Worm (Caenorhabditis elegans) whole organism, L1 larva: ENCODE measurements around the gene Y58A7A.1.

Source experiments
- C04F5.9 ChIP-seq: sonication (generic microtip); optimal IDR thresholded peaks from 2 replicates; lab custom pipeline; 2016; ENCODE audit warnings: missing genetic modification characterization, missing compliant biosample characterization
- C34B4.2 ChIP-seq: sonication (generic microtip); optimal IDR thresholded peaks from 2 replicates; lab custom pipeline; 2017; ENCODE audit warnings: mild to moderate bottlenecking, missing genetic modification characterization, missing compliant biosample characterization
- aha-1 ChIP-seq: fragments of 150-350 bp; optimal IDR thresholded peaks from 2 replicates; lab custom pipeline; 2014; ENCODE audit warnings: missing biosample characterization, missing genetic modification characterization
- aly-2 ChIP-seq: fragments of 150-350 bp; optimal IDR thresholded peaks from 2 replicates; lab custom pipeline; 2014; ENCODE audit warnings: missing biosample characterization, missing genetic modification characterization
- blmp-1 ChIP-seq: fragments of 150-350 bp; optimal IDR thresholded peaks from 2 replicates; lab custom pipeline; 2014; ENCODE audit warnings: missing biosample characterization, missing genetic modification characterization
- ceh-63 ChIP-seq: fragments of 200-800 bp; sonication (Bioruptor generic); optimal IDR thresholded peaks from 2 replicates; lab custom pipeline; 2018; ENCODE audit warnings: mild to moderate bottlenecking, missing genetic modification characterization, missing compliant biosample characterization
- ceh-88 ChIP-seq: fragments of 200-800 bp; sonication (Bioruptor generic); IDR thresholded peaks from 2 replicates; pipeline ENCODE4 v1.3.6; 2022; ENCODE audit warnings: missing genetic modification characterization, missing compliant biosample characterization
- efl-1 ChIP-seq, 4 experiments: fragments of 150-350 bp; optimal IDR thresholded peaks in 3 of 4; peaks in 1 of 4; 1 replicate in 1 of 4; 2 replicates in 3 of 4; lab custom pipeline; 2014; ENCODE audit warnings: missing biosample characterization in 2 of 4, missing genetic modification characterization in 2 of 4, missing genetic modification reagents in 2 of 4
- efl-3 ChIP-seq: fragments of 200-800 bp; sonication (Bioruptor generic); optimal IDR thresholded peaks from 2 replicates; lab custom pipeline; 2018; ENCODE audit warnings: mild to moderate bottlenecking, missing genetic modification characterization, missing compliant biosample characterization
- egl-13 ChIP-seq: sonication (generic microtip); optimal IDR thresholded peaks from 2 replicates; lab custom pipeline; 2016; ENCODE audit warnings: missing genotype, missing genetic modification reagents, missing genetic modification characterization, missing compliant biosample characterization
- elt-2 ChIP-seq: sonication (generic microtip); optimal IDR thresholded peaks from 2 replicates; lab custom pipeline; 2016; ENCODE audit warnings: missing genetic modification characterization, mild to moderate bottlenecking, inconsistent platforms, missing compliant biosample characterization, missing genetic modification reagents
- elt-3 ChIP-seq, 6 experiments: fragments of 150-350 bp in 1 of 6; sonication (generic microtip); optimal IDR thresholded peaks; 2 replicates each; lab custom pipeline; 2017 to 2018; ENCODE audit warnings: missing biosample characterization in 6 of 6, missing genetic modification characterization in 6 of 6, inconsistent platforms in 1 of 6
- ets-5 ChIP-seq: fragments of 200-800 bp; sonication (Bioruptor generic); IDR thresholded peaks from 2 replicates; pipeline ENCODE4 v1.3.6; 2022; ENCODE audit warnings: missing genetic modification characterization, missing compliant biosample characterization
- fkh-10 ChIP-seq: sonication (generic microtip); optimal IDR thresholded peaks from 2 replicates; lab custom pipeline; 2017; ENCODE audit warnings: missing biosample characterization, missing genetic modification reagents, missing genetic modification characterization
- fkh-4 ChIP-seq: sonication (generic microtip); optimal IDR thresholded peaks from 2 replicates; lab custom pipeline; 2016; ENCODE audit warnings: missing compliant biosample characterization, missing genetic modification characterization, borderline replicate concordance
- fkh-8 ChIP-seq: sonication (generic microtip); optimal IDR thresholded peaks from 2 replicates; lab custom pipeline; 2016; ENCODE audit warnings: mild to moderate bottlenecking, missing genetic modification characterization, missing compliant biosample characterization
- hpl-2 ChIP-seq: fragments of 150-350 bp; optimal IDR thresholded peaks from 2 replicates; lab custom pipeline; 2014; ENCODE audit warnings: missing biosample characterization, missing genetic modification reagents, missing genetic modification characterization
- lin-13 ChIP-seq: fragments of 150-350 bp; optimal IDR thresholded peaks from 2 replicates; lab custom pipeline; 2014; ENCODE audit warnings: missing biosample characterization, missing genetic modification reagents, missing genetic modification characterization
- lin-14 ChIP-seq: fragments of 200-800 bp; sonication (Bioruptor generic); optimal IDR thresholded peaks from 2 replicates; lab custom pipeline; 2018; ENCODE audit warnings: mild to moderate bottlenecking, missing genetic modification characterization, moderate library complexity, missing compliant biosample characterization
- lin-15B ChIP-seq: fragments of 150-350 bp; sonication (generic microtip); optimal IDR thresholded peaks from 3 replicates; lab custom pipeline; 2014; ENCODE audit warnings: missing biosample characterization, missing genetic modification characterization
- lin-35 ChIP-seq, 2 experiments: fragments of 150-350 bp; optimal IDR thresholded peaks; 2 replicates each; lab custom pipeline; 2014; ENCODE audit warnings: missing biosample characterization in 2 of 2, missing genetic modification characterization in 2 of 2, missing genetic modification reagents in 2 of 2
- lir-3 ChIP-seq: sonication (generic microtip); optimal IDR thresholded peaks from 2 replicates; lab custom pipeline; 2016; ENCODE audit warnings: mild to moderate bottlenecking, missing genetic modification characterization, moderate library complexity, missing compliant biosample characterization; ENCODE audit not compliant: poor library complexity
- lsy-2 ChIP-seq, 2 experiments: fragments of 150-350 bp; optimal IDR thresholded peaks; 2 replicates each; lab custom pipeline; 2014; ENCODE audit warnings: missing biosample characterization in 2 of 2, missing genetic modification characterization in 2 of 2
- mab-9 ChIP-seq: fragments of 200-800 bp; sonication (Bioruptor generic); IDR thresholded peaks from 2 replicates; pipeline ENCODE4 v1.3.6; 2022; ENCODE audit warnings: missing genetic modification reagents, missing genetic modification characterization, missing compliant biosample characterization
- mef-2 ChIP-seq: fragments of 150-350 bp; optimal IDR thresholded peaks from 2 replicates; lab custom pipeline; 2014; ENCODE audit warnings: missing biosample characterization, missing genetic modification characterization
- nhr-11 ChIP-seq: fragments of 150-350 bp; optimal IDR thresholded peaks from 2 replicates; lab custom pipeline; 2014; ENCODE audit warnings: missing biosample characterization, missing genetic modification characterization
- nhr-19 ChIP-seq: fragments of 200-800 bp; sonication (Bioruptor generic); conservative IDR thresholded peaks from 2 replicates; pipeline ENCODE4 v1.3.6; 2022; ENCODE audit warnings: missing genetic modification characterization, missing compliant biosample characterization
- nhr-20 ChIP-seq: sonication (generic microtip); optimal IDR thresholded peaks from 2 replicates; lab custom pipeline; 2016; ENCODE audit warnings: mild to moderate bottlenecking, missing genetic modification characterization, missing compliant biosample characterization
- nhr-237 ChIP-seq: fragments of 150-350 bp; optimal IDR thresholded peaks from 2 replicates; lab custom pipeline; 2014; ENCODE audit warnings: missing biosample characterization, missing genetic modification characterization
- nhr-28 ChIP-seq: fragments of 150-350 bp; optimal IDR thresholded peaks from 2 replicates; lab custom pipeline; 2014; ENCODE audit warnings: missing biosample characterization, missing genetic modification characterization
- nhr-47 ChIP-seq: sonication (generic microtip); optimal IDR thresholded peaks from 2 replicates; lab custom pipeline; 2016; ENCODE audit warnings: mild to moderate bottlenecking, missing genetic modification characterization, moderate library complexity, missing compliant biosample characterization
- nhr-71 ChIP-seq: sonication (generic microtip); optimal IDR thresholded peaks from 2 replicates; lab custom pipeline; 2016; ENCODE audit warnings: mild to moderate bottlenecking, missing genetic modification characterization, moderate library complexity, missing compliant biosample characterization
- nhr-76 ChIP-seq: sonication (generic microtip); optimal IDR thresholded peaks from 2 replicates; lab custom pipeline; 2017; ENCODE audit warnings: missing biosample characterization, missing genetic modification characterization
- pag-3 ChIP-seq: sonication (generic microtip); optimal IDR thresholded peaks from 2 replicates; lab custom pipeline; 2017; ENCODE audit warnings: missing genetic modification characterization, mild to moderate bottlenecking, missing compliant biosample characterization, antibody characterized with exemption, borderline replicate concordance; ENCODE audit not compliant: insufficient read depth
- rnt-1 ChIP-seq: sonication (generic microtip); optimal IDR thresholded peaks from 2 replicates; lab custom pipeline; 2016; ENCODE audit warnings: mild to moderate bottlenecking, missing genetic modification characterization, moderate library complexity, missing compliant biosample characterization
- snu-23 ChIP-seq: sonication (generic microtip); optimal IDR thresholded peaks from 2 replicates; lab custom pipeline; 2016; ENCODE audit warnings: missing genetic modification characterization, missing compliant biosample characterization
- sup-37 ChIP-seq: fragments of 200-800 bp; sonication (Bioruptor generic); optimal IDR thresholded peaks from 2 replicates; lab custom pipeline; 2018; ENCODE audit warnings: mild to moderate bottlenecking, missing genetic modification characterization, missing compliant biosample characterization
- unc-130 ChIP-seq: fragments of 150-350 bp; optimal IDR thresholded peaks from 2 replicates; lab custom pipeline; 2017; ENCODE audit warnings: missing biosample characterization, missing genetic modification characterization, inconsistent platforms
- unc-62 ChIP-seq: fragments of 150-350 bp; optimal IDR thresholded peaks from 2 replicates; lab custom pipeline; 2014; ENCODE audit warnings: missing biosample characterization, missing genetic modification reagents, missing genetic modification characterization
- unc-86 ChIP-seq: sonication (generic microtip); optimal IDR thresholded peaks from 2 replicates; lab custom pipeline; 2016; ENCODE audit warnings: missing genetic modification characterization, missing compliant biosample characterization
- vab-15 ChIP-seq: sonication (generic microtip); optimal IDR thresholded peaks from 2 replicates; lab custom pipeline; 2017; ENCODE audit warnings: missing genotype, mild to moderate bottlenecking, missing genetic modification characterization, missing compliant biosample characterization
- xbp-1 ChIP-seq: sonication (generic microtip); optimal IDR thresholded peaks from 2 replicates; lab custom pipeline; 2016; ENCODE audit warnings: missing genetic modification characterization, missing compliant biosample characterization
- ztf-11 ChIP-seq, 2 experiments: sonication (generic microtip); optimal IDR thresholded peaks; 2 replicates each; lab custom pipeline; 2016 to 2017; ENCODE audit warnings: missing genetic modification characterization in 2 of 2, missing biosample characterization in 1 of 2, missing compliant biosample characterization in 1 of 2
- ztf-4 ChIP-seq: fragments of 150-350 bp; optimal IDR thresholded peaks from 2 replicates; lab custom pipeline; 2014; ENCODE audit warnings: missing biosample characterization, missing genetic modification characterization

Y58A7A.1 gene

DNA sequence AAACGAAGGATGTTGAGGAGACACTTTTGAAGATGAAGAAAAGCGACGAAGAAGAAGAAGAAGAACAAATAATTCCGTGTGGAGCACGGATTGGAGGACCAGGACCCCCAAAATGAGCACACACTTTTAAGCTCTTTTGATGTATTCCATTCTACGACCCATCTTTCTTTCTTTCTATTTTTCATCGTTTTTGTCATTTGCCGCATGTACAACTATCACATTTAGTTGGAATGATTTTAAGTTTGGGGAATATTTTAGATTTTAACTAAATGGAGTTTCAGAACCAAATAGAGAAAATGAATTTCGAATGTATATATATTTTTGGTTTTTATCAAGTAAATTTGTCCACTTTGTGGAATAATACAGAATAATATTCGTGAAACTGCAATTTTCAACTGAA lies 29.6 kb upstream of the Y58A7A.1 start, which contains the start of gene unc-46:
Gene unc-46 (minus strand): TSS at position 101 of the 400 bp plus-strand sequence.
- TF ChIP-seq efl-1 (optimal IDR thresholded peaks at IDR 0.05; lab: Kevin White, UChicago) (no peak), efl-1 (GFP tag; optimal IDR thresholded peaks at IDR 0.05 in 1 of 2; lab: Kevin White, UChicago) (peak in 1 of 2 experiments; percentile 72), aly-2 (tag; lab: Kevin White, UChicago) (no peak)

- no peak for TF ChIP-seq blmp-1
- no peak for TF ChIP-seq xbp-1 (tag; lab: Kevin White, UChicago)
- no peak for TF ChIP-seq unc-130 (tag; lab: Kevin White, UChicago)
- TF ChIP-seq lin-13 (GFP tag; lab: Kevin White, UChicago) = no peak
- TF ChIP-seq rnt-1 (tag; lab: Kevin White, UChicago) = no peak
- TF ChIP-seq lin-35 (GFP tag; optimal IDR thresholded peaks at IDR 0.05; lab: Kevin White, UChicago) = no peak
- TF ChIP-seq pag-3 (tag; lab: Kevin White, UChicago) = no peak
- TF ChIP-seq efl-3 (GFP tag; lab: Kevin White, UChicago) = no peak
- TF ChIP-seq lsy-2 (tag; optimal IDR thresholded peaks at IDR 0.05; lab: Kevin White, UChicago) = no peak
- TF ChIP-seq nhr-19 (GFP tag; lab: Robert Waterston, UW) = no peak
- TF ChIP-seq hpl-2 (GFP tag; lab: Kevin White, UChicago) = no peak
- TF ChIP-seq mef-2 (tag; lab: Kevin White, UChicago) = no peak
- no peak for TF ChIP-seq unc-86
- no peak for TF ChIP-seq C34B4.2 (tag; lab: Kevin White, UChicago)
- TF ChIP-seq mab-9 (GFP tag; lab: Robert Waterston, UW) = no peak
- TF ChIP-seq sup-37 (GFP tag; lab: Kevin White, UChicago) = no peak
- TF ChIP-seq ztf-4 (tag; lab: Kevin White, UChicago) = no peak
- no peak for TF ChIP-seq ets-5 (GFP tag; lab: Robert Waterston, UW)
- no peak for TF ChIP-seq ceh-88 (GFP tag; lab: Robert Waterston, UW)
- no peak for TF ChIP-seq elt-3 (tag; optimal IDR thresholded peaks at IDR 0.05; lab: Kevin White, UChicago)
- TF ChIP-seq, all 84 proteins: peak for 0
Observed at ce11 chrV:5097035-5097434, 27.7 kb upstream of the Y58A7A.1 start, which contains the start of gene C04F5.2. TSS of gene C04F5.2 (minus strand) at chrV:5097135.

- TF ChIP-seq fkh-10 (GFP tag; lab: Kevin White, UChicago) (peak; percentile 52), pag-3 (tag; lab: Kevin White, UChicago) (no peak), mef-2 (tag; lab: Kevin White, UChicago) (no peak), elt-2 (tag; lab: Kevin White, UChicago) (no peak), nhr-47 (peak; percentile 18), lsy-2 (tag; optimal IDR thresholded peaks at IDR 0.05; lab: Kevin White, UChicago) (peak in 1 of 2 experiments; percentile 2), unc-62 (no peak), lin-14 (GFP tag; lab: Kevin White, UChicago) (peak; percentile 59), fkh-8 (peak; percentile 3), ztf-11 (tag; optimal IDR thresholded peaks at IDR 0.05; lab: Kevin White, UChicago) (no peak), nhr-237 (tag; lab: Kevin White, UChicago) (no peak), unc-130 (tag; lab: Kevin White, UChicago) (no peak), lin-15B (tag; lab: Kevin White, UChicago) (no peak)
Observed at ce11 chrV:5090386-5090785, 21.0 kb upstream of the Y58A7A.1 start.

ce11 chrV:5089497-5090134 lies 20.3 kb upstream of the Y58A7A.1 start, which contains the start of gene glb-32:
TSS of gene glb-32 (minus strand) at chrV:5089547.
- TF ChIP-seq lir-3 (tag; lab: Kevin White, UChicago) = no peak
- no peak for TF ChIP-seq vab-15 (tag; lab: Kevin White, UChicago)
- no peak for TF ChIP-seq nhr-11 (tag; lab: Kevin White, UChicago)
- peak; percentile 24 for TF ChIP-seq nhr-47
- TF ChIP-seq C04F5.9 (tag; lab: Kevin White, UChicago) = no peak
- peak; percentile 80 for TF ChIP-seq egl-13 (tag; lab: Kevin White, UChicago)
- TF ChIP-seq fkh-4 (tag; lab: Kevin White, UChicago) = no peak
- no peak for TF ChIP-seq nhr-28 (tag; lab: Kevin White, UChicago)
- TF ChIP-seq nhr-20 (tag; lab: Kevin White, UChicago) = no peak
- TF ChIP-seq fkh-8 = no peak
- TF ChIP-seq snu-23 (GFP tag; lab: Kevin White, UChicago) = no peak
- no peak for TF ChIP-seq ceh-63 (GFP tag; lab: Kevin White, UChicago)
- peak; percentile 71 for TF ChIP-seq lin-14 (GFP tag; lab: Kevin White, UChicago)
- TF ChIP-seq elt-3 (tag; optimal IDR thresholded peaks at IDR 0.05; lab: Kevin White, UChicago) = no peak
- TF ChIP-seq nhr-71 (tag; lab: Kevin White, UChicago) = peak; percentile 48
- no peak for TF ChIP-seq aha-1 (tag; lab: Kevin White, UChicago)
- peak; percentile 75 for TF ChIP-seq unc-86
- no peak for TF ChIP-seq hpl-2 (GFP tag; lab: Kevin White, UChicago)
- no peak for TF ChIP-seq nhr-76 (tag; lab: Kevin White, UChicago)
